Worm (Caenorhabditis elegans) whole organism, dauer: ENCODE data around the gene pcyt-2.2.

Experiments
- unc-62 ChIP-seq: sonication (generic microtip); optimal IDR thresholded peaks from 2 replicates; lab custom pipeline; 2017; ENCODE audit warnings: missing biosample characterization, missing genetic modification reagents, missing genetic modification characterization

pcyt-2.2 gene

ce11 chrX:7883994-7884393, at the start of gene pcyt-2.2:
Gene pcyt-2.2, plus strand, starts transcription at chrX:7884294.
- no peak for TF ChIP-seq unc-62 (GFP tag; lab: Kevin White, UChicago)

ce11 chrX:7838582-7838981, 45.5 kb upstream of the pcyt-2.2 start, which contains the start of gene nlp-101:
Gene nlp-101, plus strand, starts transcription at chrX:7838882.
- no peak for TF ChIP-seq unc-62 (GFP tag; lab: Kevin White, UChicago)

- TF ChIP-seq unc-62 (GFP tag; lab: Kevin White, UChicago): no peak
Observed at ce11 chrX:7839989-7840388, 44.1 kb upstream of the pcyt-2.2 start.

ce11 chrX:7842241-7842640, 41.9 kb upstream of the pcyt-2.2 start, which contains the start of gene idpp-11:
Gene idpp-11, plus strand, starts transcription at chrX:7842541.
- no peak for TF ChIP-seq unc-62 (GFP tag; lab: Kevin White, UChicago)

- no peak for TF ChIP-seq unc-62 (GFP tag; lab: Kevin White, UChicago)
Observed at ce11 chrX:7847413-7847812, 36.7 kb upstream of the pcyt-2.2 start, which contains the start of gene C54D2.6. Gene C54D2.6, minus strand, starts transcription at chrX:7847513.

- no peak for TF ChIP-seq unc-62 (GFP tag; lab: Kevin White, UChicago)
Observed at ce11 chrX:7866493-7866892, 17.6 kb upstream of the pcyt-2.2 start.

- TF ChIP-seq unc-62 (GFP tag; lab: Kevin White, UChicago): no peak
Observed at ce11 chrX:7867307-7867706, 16.8 kb upstream of the pcyt-2.2 start.

- TF ChIP-seq unc-62 (GFP tag; lab: Kevin White, UChicago): no peak
Observed at ce11 chrX:7873350-7873749, 10.7 kb upstream of the pcyt-2.2 start.

ce11 chrX:7875854-7876253, 8.2 kb upstream of the pcyt-2.2 start, which contains the start of gene cca-1:
Gene cca-1, minus strand, starts transcription at chrX:7875954.
- no peak for TF ChIP-seq unc-62 (GFP tag; lab: Kevin White, UChicago)

ce11 chrX:7880848-7881247, 3.2 kb upstream of the pcyt-2.2 start, which contains the start of gene C39D10.8:
Gene C39D10.8, minus strand, starts transcription at chrX:7880948.
- no peak for TF ChIP-seq unc-62 (GFP tag; lab: Kevin White, UChicago)

- TF ChIP-seq unc-62 (GFP tag; lab: Kevin White, UChicago): no peak
Observed at ce11 chrX:7881307-7881706, 2.8 kb upstream of the pcyt-2.2 start.

- no peak for TF ChIP-seq unc-62 (GFP tag; lab: Kevin White, UChicago)
Observed at ce11 chrX:7886200-7886599, 2.1 kb downstream of the pcyt-2.2 start.

- TF ChIP-seq unc-62 (GFP tag; lab: Kevin White, UChicago): no peak
Observed at ce11 chrX:7888915-7889314, 4.8 kb downstream of the pcyt-2.2 start, which contains the start of gene C39D10.2. Gene C39D10.2, plus strand, starts transcription at chrX:7889215.

- no peak for TF ChIP-seq unc-62 (GFP tag; lab: Kevin White, UChicago)
Observed at ce11 chrX:7892296-7892695, 8.2 kb downstream of the pcyt-2.2 start, which contains the start of gene C39D10.5. Gene C39D10.5, minus strand, starts transcription at chrX:7892396.

ce11 chrX:7897690-7898089, 13.6 kb downstream of the pcyt-2.2 start, which contains the start of gene latd-1:
Gene latd-1, minus strand, starts transcription at chrX:7897790.
- TF ChIP-seq unc-62 (GFP tag; lab: Kevin White, UChicago): no peak

- no peak for TF ChIP-seq unc-62 (GFP tag; lab: Kevin White, UChicago)
Observed at ce11 chrX:7898131-7898530, 14.0 kb downstream of the pcyt-2.2 start.

ce11 chrX:7900180-7900579, 16.1 kb downstream of the pcyt-2.2 start:
- no peak for TF ChIP-seq unc-62 (GFP tag; lab: Kevin White, UChicago)
